Fruit fly (Drosophila melanogaster) whole organism, wandering third instar larva: ENCODE results near the gene CG46457.

Source experiments
- GATAd ChIP-seq: sonication (Bioruptor generic); optimal IDR thresholded peaks from 2 replicates; lab custom pipeline; 2016; ENCODE audit warnings: missing biosample characterization, missing genetic modification characterization
- br ChIP-seq: fragments of 200-800 bp; sonication (Bioruptor generic); optimal IDR thresholded peaks from 2 replicates; lab custom pipeline; 2016; ENCODE audit warnings: missing biosample characterization, missing genetic modification characterization
- brk ChIP-seq: fragments of 200-800 bp; sonication (Bioruptor generic); optimal IDR thresholded peaks from 2 replicates; lab custom pipeline; 2016; ENCODE audit warnings: missing biosample characterization, mild to moderate bottlenecking, missing genetic modification characterization
- h ChIP-seq: fragments of 200-800 bp; sonication (Bioruptor generic); optimal IDR thresholded peaks from 3 replicates; lab custom pipeline; 2016; ENCODE audit warnings: missing biosample characterization, mild to moderate bottlenecking, missing genetic modification characterization
- pan ChIP-seq: fragments of >200 bp; optimal IDR thresholded peaks from 2 replicates; lab custom pipeline; 2017

DNA sequence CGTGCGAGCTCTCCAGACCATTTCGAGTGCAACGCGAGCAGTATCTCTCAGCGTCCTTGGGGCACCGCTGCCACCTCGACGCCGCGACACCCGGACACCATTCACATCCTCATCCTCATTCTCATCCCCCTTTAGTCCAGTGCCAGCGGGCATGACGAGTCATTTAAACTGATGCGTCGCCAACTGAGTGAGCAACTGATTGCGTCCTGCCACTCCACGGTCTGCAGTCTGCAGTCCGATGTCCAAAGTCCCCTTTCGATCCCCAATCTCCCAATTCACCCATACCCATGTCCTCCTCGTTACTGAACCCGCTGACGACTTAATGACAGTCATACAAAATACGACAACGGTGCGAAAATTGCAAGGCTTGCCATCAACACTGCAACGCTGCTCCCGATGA lies 3.2 kb downstream of the CG46457 start:
- TF ChIP-seq pan (lab: Kevin White, UChicago) (no peak), h (no peak), brk (no peak), GATAd (GFP tag; lab: Kevin White, UChicago) (no peak), br (GFP tag; lab: Kevin White, UChicago) (no peak)
